Fruit fly (Drosophila melanogaster) whole organism, prepupa: ENCODE data around the gene Cpr30B.

Experiments used
- Blimp-1 ChIP-seq: fragments of 200-800 bp; sonication (Bioruptor generic); optimal IDR thresholded peaks from 3 replicates; lab custom pipeline; 2017; ENCODE audit warnings: missing biosample characterization, missing genetic modification characterization, mild to moderate bottlenecking, moderate library complexity, missing genetic modification reagents
- CG10669 ChIP-seq: fragments of 200-800 bp; sonication (Bioruptor generic); optimal IDR thresholded peaks from 3 replicates; lab custom pipeline; 2018; ENCODE audit warnings: missing biosample characterization, mild to moderate bottlenecking, missing genetic modification characterization, moderate library complexity
- CG11762 ChIP-seq: fragments of 200-800 bp; sonication (Bioruptor generic); optimal IDR thresholded peaks from 3 replicates; lab custom pipeline; 2016; ENCODE audit warnings: missing biosample characterization, missing genetic modification characterization; ENCODE audit not compliant: insufficient read depth
- CG11902 ChIP-seq: fragments of 200-800 bp; sonication (Bioruptor generic); optimal IDR thresholded peaks from 3 replicates; lab custom pipeline; 2016; ENCODE audit warnings: missing biosample characterization, missing genetic modification characterization
- CG15336 ChIP-seq: fragments of 200-800 bp; sonication (Bioruptor generic); IDR thresholded peaks from 2 replicates; pipeline ENCODE4 v1.3.6; 2022; ENCODE audit warnings: missing biosample characterization, missing genetic modification characterization
- CG1621 ChIP-seq: fragments of 200-800 bp; sonication (Bioruptor generic); optimal IDR thresholded peaks from 3 replicates; lab custom pipeline; 2018; ENCODE audit warnings: missing biosample characterization, mild to moderate bottlenecking, missing genetic modification characterization
- CG16779 ChIP-seq: fragments of 200-800 bp; sonication (Bioruptor generic); optimal IDR thresholded peaks from 3 replicates; lab custom pipeline; 2017; ENCODE audit warnings: missing biosample characterization, mild to moderate bottlenecking, missing genetic modification characterization
- CG3032 ChIP-seq: fragments of 200-800 bp; optimal IDR thresholded peaks from 2 replicates; lab custom pipeline; 2019; ENCODE audit warnings: missing biosample characterization, mild to moderate bottlenecking, missing genetic modification characterization, moderate library complexity
- CG31627 ChIP-seq: fragments of 200-800 bp; sonication (Bioruptor generic); optimal IDR thresholded peaks from 3 replicates; lab custom pipeline; 2016; ENCODE audit warnings: missing biosample characterization, missing genetic modification characterization
- CG32006 ChIP-seq: fragments of 200-800 bp; sonication (Bioruptor generic); optimal IDR thresholded peaks from 3 replicates; lab custom pipeline; 2017; ENCODE audit warnings: missing biosample characterization, mild to moderate bottlenecking, missing genetic modification characterization
- CG34406 ChIP-seq: fragments of 200-800 bp; sonication (Bioruptor generic); optimal IDR thresholded peaks from 3 replicates; lab custom pipeline; 2016; ENCODE audit warnings: missing biosample characterization, missing genetic modification characterization
- CG3919 ChIP-seq: fragments of 200-800 bp; sonication (Bioruptor generic); optimal IDR thresholded peaks from 3 replicates; lab custom pipeline; 2016; ENCODE audit warnings: missing biosample characterization, missing genetic modification characterization
- CG6163 ChIP-seq: fragments of 200-800 bp; sonication (Bioruptor generic); IDR thresholded peaks from 3 replicates; pipeline ENCODE4 v1.3.6; 2022; ENCODE audit warnings: missing biosample characterization, missing genetic modification characterization
- CG6276 ChIP-seq: fragments of 200-800 bp; sonication (Bioruptor generic); optimal IDR thresholded peaks from 2 replicates; lab custom pipeline; 2017; ENCODE audit warnings: missing biosample characterization, mild to moderate bottlenecking, missing genetic modification characterization
- CG6808 ChIP-seq: fragments of 200-800 bp; sonication (Bioruptor generic); optimal IDR thresholded peaks from 3 replicates; lab custom pipeline; 2017; ENCODE audit warnings: missing biosample characterization, missing genetic modification characterization, mild to moderate bottlenecking, moderate library complexity, missing genetic modification reagents
- CG6854 ChIP-seq: fragments of 200-800 bp; sonication (Bioruptor generic); optimal IDR thresholded peaks from 2 replicates; lab custom pipeline; 2017; ENCODE audit warnings: missing biosample characterization, mild to moderate bottlenecking, missing genetic modification characterization
- CG7368 ChIP-seq: fragments of 200-800 bp; sonication (Bioruptor generic); optimal IDR thresholded peaks from 3 replicates; lab custom pipeline; 2016; ENCODE audit warnings: missing biosample characterization, missing genetic modification characterization
- CG8119 ChIP-seq: fragments of 200-800 bp; sonication (Bioruptor generic); IDR thresholded peaks from 3 replicates; pipeline ENCODE4 v1.3.6; 2022; ENCODE audit warnings: missing biosample characterization, missing genetic modification characterization
- CG8319 ChIP-seq: fragments of 200-800 bp; sonication (Bioruptor generic); optimal IDR thresholded peaks from 3 replicates; lab custom pipeline; 2016; ENCODE audit warnings: missing biosample characterization, missing genetic modification characterization
- CG8632 ChIP-seq: fragments of 200-800 bp; sonication (Bioruptor generic); optimal IDR thresholded peaks from 3 replicates; lab custom pipeline; 2016; ENCODE audit warnings: missing biosample characterization, missing genetic modification characterization
- Eip78C ChIP-seq: fragments of 200-800 bp; sonication (Bioruptor generic); peaks from one replicate; lab custom pipeline; 2016; ENCODE audit warnings: missing biosample characterization, missing genetic modification characterization
- Eip93F ChIP-seq: fragments of 200-800 bp; sonication (Bioruptor generic); optimal IDR thresholded peaks from 2 replicates; lab custom pipeline; 2016; ENCODE audit warnings: missing biosample characterization, mild to moderate bottlenecking, missing genetic modification characterization
- Ets21C ChIP-seq: fragments of 200-800 bp; sonication (Bioruptor generic); optimal IDR thresholded peaks from 3 replicates; lab custom pipeline; 2016; ENCODE audit warnings: missing biosample characterization, missing genetic modification characterization
- Ets96B ChIP-seq: fragments of 200-800 bp; optimal IDR thresholded peaks from 2 replicates; lab custom pipeline; 2019; ENCODE audit warnings: missing biosample characterization, mild to moderate bottlenecking, missing genetic modification characterization, moderate library complexity
- Gug ChIP-seq: fragments of 200-800 bp; sonication (Bioruptor generic); IDR thresholded peaks from 2 replicates; pipeline ENCODE4 v1.3.6; 2022; ENCODE audit warnings: missing biosample characterization, missing genetic modification characterization
- Hr39 ChIP-seq: fragments of 200-800 bp; sonication (Bioruptor generic); optimal IDR thresholded peaks from 2 replicates; lab custom pipeline; 2016; ENCODE audit warnings: missing biosample characterization, missing genetic modification characterization
- Hr4 ChIP-seq: fragments of 200-800 bp; sonication (Bioruptor generic); optimal IDR thresholded peaks from 3 replicates; lab custom pipeline; 2016; ENCODE audit warnings: missing biosample characterization, missing genetic modification characterization
- Met ChIP-seq: fragments of 200-800 bp; sonication (Bioruptor generic); optimal IDR thresholded peaks from 3 replicates; lab custom pipeline; 2016; ENCODE audit warnings: missing biosample characterization, missing genetic modification characterization
- OdsH ChIP-seq: fragments of 200-800 bp; sonication (Bioruptor generic); optimal IDR thresholded peaks from 3 replicates; lab custom pipeline; 2016; ENCODE audit warnings: missing biosample characterization, missing genetic modification characterization
- Smox ChIP-seq: fragments of 200-800 bp; sonication (Bioruptor generic); optimal IDR thresholded peaks from 3 replicates; lab custom pipeline; 2016; ENCODE audit warnings: missing biosample characterization, missing genetic modification characterization
- Sox102F ChIP-seq: fragments of 200-800 bp; sonication (Bioruptor generic); optimal IDR thresholded peaks from 2 replicates; lab custom pipeline; 2016; ENCODE audit warnings: missing biosample characterization, mild to moderate bottlenecking, missing genetic modification characterization
- Sox14 ChIP-seq: fragments of 200-800 bp; sonication (Bioruptor generic); optimal IDR thresholded peaks from 3 replicates; lab custom pipeline; 2016; ENCODE audit warnings: missing biosample characterization, missing genetic modification characterization
- Sox15 ChIP-seq: fragments of 200-800 bp; sonication (Bioruptor generic); optimal IDR thresholded peaks from 3 replicates; lab custom pipeline; 2016; ENCODE audit warnings: missing biosample characterization, missing genetic modification characterization
- achi ChIP-seq: fragments of 200-800 bp; sonication (Bioruptor generic); optimal IDR thresholded peaks from 3 replicates; lab custom pipeline; 2016; ENCODE audit warnings: missing biosample characterization, missing genetic modification characterization
- acj6 ChIP-seq: fragments of 200-800 bp; sonication (Bioruptor generic); optimal IDR thresholded peaks from 3 replicates; lab custom pipeline; 2016; ENCODE audit warnings: missing biosample characterization, missing genetic modification characterization
- eg ChIP-seq: fragments of 200-800 bp; sonication (Bioruptor generic); IDR thresholded peaks from 3 replicates; pipeline ENCODE4 v1.3.6; 2022; ENCODE audit warnings: missing biosample characterization, missing genetic modification characterization
- esn ChIP-seq: fragments of 200-800 bp; sonication (Bioruptor generic); optimal IDR thresholded peaks from 2 replicates; lab custom pipeline; 2016; ENCODE audit warnings: missing biosample characterization, mild to moderate bottlenecking, missing genetic modification characterization, moderate library complexity
- fd85E ChIP-seq: fragments of 200-800 bp; sonication (Bioruptor generic); optimal IDR thresholded peaks from 3 replicates; lab custom pipeline; 2016; ENCODE audit warnings: missing biosample characterization, missing genetic modification characterization
- lz ChIP-seq: fragments of 200-800 bp; sonication (Bioruptor generic); optimal IDR thresholded peaks from 3 replicates; lab custom pipeline; 2016; ENCODE audit warnings: missing biosample characterization, missing genetic modification characterization
- net ChIP-seq: fragments of 200-800 bp; sonication (Bioruptor generic); optimal IDR thresholded peaks from 3 replicates; lab custom pipeline; 2016; ENCODE audit warnings: missing biosample characterization, missing genetic modification characterization
- pdm3 ChIP-seq: fragments of 200-800 bp; sonication (Bioruptor generic); optimal IDR thresholded peaks from 3 replicates; lab custom pipeline; 2016; ENCODE audit warnings: missing biosample characterization, missing genetic modification characterization
- salr ChIP-seq, 2 experiments: fragments of 200-800 bp; sonication (Bioruptor generic); optimal IDR thresholded peaks; 3 replicates each; lab custom pipeline; 2016 to 2018; ENCODE audit warnings: missing biosample characterization in 2 of 2, missing genetic modification characterization in 2 of 2, mild to moderate bottlenecking in 1 of 2
- spab ChIP-seq: fragments of 200-800 bp; sonication (Bioruptor generic); optimal IDR thresholded peaks from 2 replicates; lab custom pipeline; 2017; ENCODE audit warnings: missing biosample characterization, mild to moderate bottlenecking, missing genetic modification characterization, missing genetic modification reagents
- ss ChIP-seq, 2 experiments: fragments of 200-800 bp; sonication (Bioruptor generic); optimal IDR thresholded peaks; 2 replicates in 1 of 2; 3 replicates in 1 of 2; lab custom pipeline; 2017 to 2018; ENCODE audit warnings: mild to moderate bottlenecking in 2 of 2, missing biosample characterization in 2 of 2, missing genetic modification characterization in 2 of 2, moderate library complexity in 1 of 2
- svp ChIP-seq: fragments of 200-800 bp; sonication (Bioruptor generic); peaks from one replicate; lab custom pipeline; 2016; ENCODE audit warnings: missing biosample characterization, missing genetic modification characterization
- topi ChIP-seq: fragments of 200-800 bp; sonication (Bioruptor generic); optimal IDR thresholded peaks from 3 replicates; lab custom pipeline; 2016; ENCODE audit warnings: missing biosample characterization, missing genetic modification characterization
- vri ChIP-seq: fragments of 200-800 bp; sonication (Bioruptor generic); optimal IDR thresholded peaks from 3 replicates; lab custom pipeline; 2016; ENCODE audit warnings: missing biosample characterization, mild to moderate bottlenecking, missing genetic modification characterization

Cpr30B gene

DNA sequence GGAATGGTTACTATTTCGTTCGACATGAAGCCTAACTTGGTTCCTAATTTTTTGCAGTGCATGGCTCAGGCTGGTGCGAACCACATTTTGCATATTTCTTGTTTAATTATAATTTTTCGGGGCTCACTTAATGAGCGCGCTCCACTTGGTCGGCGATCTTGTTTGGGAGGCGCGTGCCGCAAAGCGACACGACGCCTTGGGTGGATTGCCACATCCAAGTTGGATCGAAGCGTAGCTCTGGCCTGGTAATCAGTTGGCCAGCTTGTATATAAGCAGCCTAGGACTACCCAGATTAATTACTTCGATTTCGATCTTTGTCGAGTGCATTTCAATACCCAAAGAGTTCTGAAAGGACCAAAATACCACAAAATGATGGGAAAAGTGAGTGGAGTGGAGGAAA, at the start of gene Cpr30B:
Gene Cpr30B (plus strand): TSS at position 301 of the 400 bp plus-strand sequence.
- TF ChIP-seq fd85E (no peak), Eip93F (no peak), Ets21C (GFP tag; lab: Kevin White, UChicago) (no peak), Smox (no peak), eg (GFP tag; lab: Robert Waterston, UW) (0 out of 3 replicates have a peak, but pooled peaks have one; percentile 9), CG15336 (GFP tag; lab: Robert Waterston, UW) (no peak)
- TF ChIP-seq, all 60 proteins: peak for 1

DNA sequence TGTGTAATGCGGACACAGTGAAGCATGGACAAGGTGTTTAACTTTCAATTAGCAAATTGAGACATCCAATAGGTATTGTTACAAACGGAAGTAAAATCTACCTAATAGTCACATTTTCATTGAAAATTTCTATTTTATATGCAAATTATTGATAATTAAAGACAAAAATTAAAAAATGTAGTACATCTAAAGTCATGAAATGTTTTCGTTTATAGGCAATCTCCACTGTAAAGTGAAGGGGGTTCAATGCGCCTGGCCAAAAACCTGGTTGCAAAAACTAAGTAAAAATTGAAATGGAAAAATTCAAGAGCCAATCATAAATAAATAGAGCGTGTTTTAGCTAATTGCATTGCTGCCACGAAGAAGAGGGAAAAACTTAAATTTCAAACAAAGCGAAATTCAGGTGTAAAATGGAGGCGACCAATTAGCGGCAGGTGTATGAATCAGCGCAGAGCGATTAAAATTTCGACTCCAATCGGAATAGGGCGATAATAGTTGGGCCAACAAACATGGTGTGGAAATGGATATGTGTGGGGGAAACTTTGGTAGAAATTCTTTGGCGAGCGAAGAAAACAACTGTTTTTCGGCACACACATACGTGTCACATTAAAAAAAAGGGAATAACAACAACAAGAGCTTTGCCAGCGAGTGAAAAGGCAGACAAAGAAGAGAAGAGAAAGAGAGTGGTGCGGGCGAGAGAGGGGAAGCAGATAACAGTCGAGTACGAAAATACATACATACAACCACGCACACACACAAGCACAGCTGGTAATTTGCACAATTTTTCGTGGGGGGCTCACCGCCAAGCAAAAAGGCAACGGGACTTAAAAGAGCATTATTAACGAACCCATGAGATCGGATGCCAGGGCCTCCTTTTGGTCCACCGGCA, 49.1 kb upstream of the Cpr30B start:
- TF ChIP-seq Hr39 (GFP tag; lab: Kevin White, UChicago) (peak; percentile 43), Eip78C (GFP tag; lab: Kevin White, UChicago) (peak; percentile 82), Eip93F (no peak), Sox102F (GFP tag; lab: Kevin White, UChicago) (peak; percentile 45), eg (GFP tag; lab: Robert Waterston, UW) (peak; percentile 57; the same call in 2 of the 3 replicates), pdm3 (GFP tag; lab: Kevin White, UChicago) (peak; percentile 36), salr (GFP tag; optimal IDR thresholded peaks at IDR 0.05; lab: Kevin White, UChicago) (no peak), acj6 (GFP tag; lab: Kevin White, UChicago) (peak; percentile 43), CG7368 (GFP tag; lab: Kevin White, UChicago) (peak; percentile 36), CG6163 (peak; percentile 83), spab (GFP tag; lab: Kevin White, UChicago) (no peak), Sox15 (peak; percentile 4), CG6276 (peak; percentile 56), CG10669 (peak; percentile 25), vri (GFP tag; lab: Kevin White, UChicago) (peak; percentile 17), CG31627 (GFP tag; lab: Kevin White, UChicago) (peak; percentile 31), CG8319 (GFP tag; lab: Kevin White, UChicago) (peak; percentile 28), esn (GFP tag; lab: Kevin White, UChicago) (peak; percentile 40), CG11902 (GFP tag; lab: Kevin White, UChicago) (peak; percentile 17), CG3032 (tag; lab: Kevin White, UChicago) (peak; percentile 32), lz (GFP tag; lab: Kevin White, UChicago) (peak; percentile 70), CG6808 (GFP tag; lab: Kevin White, UChicago) (peak; percentile 27), fd85E (no peak), CG6854 (GFP tag; lab: Kevin White, UChicago) (no peak), CG16779 (no peak), Ets96B (tag; lab: Kevin White, UChicago) (peak; percentile 31), CG32006 (GFP tag; lab: Kevin White, UChicago) (peak; percentile 31), CG11762 (GFP tag; lab: Kevin White, UChicago) (peak; percentile 15), CG8119 (GFP tag; lab: Robert Waterston, UW) (peak; percentile 49; the same call in 2 of the 3 replicates), achi (GFP tag; lab: Kevin White, UChicago) (peak; percentile 40), svp (peak; percentile 47), CG15336 (GFP tag; lab: Robert Waterston, UW) (peak; percentile 58; the same call in 1 of the 2 replicates), net (peak; percentile 10), Sox14 (peak; percentile 96), Blimp-1 (GFP tag; lab: Kevin White, UChicago) (peak; percentile 15), CG3919 (GFP tag; lab: Kevin White, UChicago) (peak; percentile 48), CG8632 (GFP tag; lab: Kevin White, UChicago) (no peak), topi (GFP tag; lab: Kevin White, UChicago) (peak; percentile 45), ss (GFP tag; optimal IDR thresholded peaks at IDR 0.05; lab: Kevin White, UChicago) (peak in 1 of 2 experiments; percentile 36), Met (GFP tag; lab: Kevin White, UChicago) (peak; percentile 67), OdsH (GFP tag; lab: Kevin White, UChicago) (peak; percentile 10), CG34406 (GFP tag; lab: Kevin White, UChicago) (no peak), Gug (GFP tag; lab: Robert Waterston, UW) (no peak; the same call in 1 of the 2 replicates), Hr4 (GFP tag; lab: Kevin White, UChicago) (peak; percentile 73), CG1621 (tag; lab: Kevin White, UChicago) (peak; percentile 14)
